Fruit fly (Drosophila melanogaster): ENCODE data around the gene Dip-B.

The Dip-B gene

dm6 chr3R:13803892-13804710 is 22.0 kb downstream of the Dip-B start (continued):
- TF ChIP-seq Antp (GFP tag; optimal IDR thresholded peaks at IDR 0.05) (no peak), Stat92E (GFP tag; optimal IDR thresholded peaks at IDR 0.05) (no peak), ap (GFP tag; IDR thresholded peaks at IDR 0.05) (no peak), caup (GFP tag; optimal IDR thresholded peaks at IDR 0.05; ENCODE audit: severe bottlenecking) (no peak), CG8944 (GFP tag; optimal IDR thresholded peaks at IDR 0.05) (no peak), HHEX (GFP tag; optimal IDR thresholded peaks at IDR 0.05) (peak; percentile 38), dmrt99B (tag; optimal IDR thresholded peaks at IDR 0.05) (peak; percentile 59), fru (optimal IDR thresholded peaks at IDR 0.05) (no peak), CG8924 (tag; optimal IDR thresholded peaks at IDR 0.05) (peak; percentile 58), lmd (GFP tag; IDR thresholded peaks at IDR 0.05) (no peak), wek (GFP tag; optimal IDR thresholded peaks at IDR 0.05) (no peak), CG11093 (GFP tag; IDR thresholded peaks at IDR 0.05) (no peak), sug (tag; optimal IDR thresholded peaks at IDR 0.05) (no peak), NC2β (GFP tag; optimal IDR thresholded peaks at IDR 0.05) (no peak), vvl (GFP tag; IDR thresholded peaks at IDR 0.05) (no peak; the same call in 1 of the 2 replicates), Hr51 (GFP tag; optimal IDR thresholded peaks at IDR 0.05) (peak in 1 of 2 experiments; percentile 39), CG10366 (GFP tag; IDR thresholded peaks at IDR 0.05) (no peak), ci (GFP tag; IDR thresholded peaks at IDR 0.05) (no peak), CG12659 (GFP tag; optimal IDR thresholded peaks at IDR 0.05) (peak; percentile 22), CG14441 (GFP tag; IDR thresholded peaks at IDR 0.05) (no peak), ind (GFP tag; optimal IDR thresholded peaks at IDR 0.05) (no peak), CG14014 (GFP tag; IDR thresholded peaks at IDR 0.05) (no peak), CG12219 (GFP tag; optimal IDR thresholded peaks at IDR 0.05) (no peak), Vsx1 (GFP tag; optimal IDR thresholded peaks at IDR 0.05) (no peak), gfzf (GFP tag; optimal IDR thresholded peaks at IDR 0.05) (no peak), HLHmδ (GFP tag; optimal IDR thresholded peaks at IDR 0.05) (no peak), CG4404 (GFP tag; IDR thresholded peaks at IDR 0.05) (no peak), disco-r (GFP tag; optimal IDR thresholded peaks at IDR 0.05) (no peak), CkIIα-i1 (GFP tag; IDR thresholded peaks at IDR 0.05) (no peak), CG13123 (GFP tag; optimal IDR thresholded peaks at IDR 0.05) (no peak), CG3407 (GFP tag; optimal IDR thresholded peaks at IDR 0.05) (no peak), Optix (GFP tag; IDR thresholded peaks at IDR 0.05) (no peak), Xbp1 (GFP tag; optimal IDR thresholded peaks at IDR 0.05) (peak; percentile 27), CG10462 (GFP tag; optimal IDR thresholded peaks at IDR 0.05) (no peak), CG4820 (GFP tag; optimal IDR thresholded peaks at IDR 0.05) (no peak), CG32767 (GFP tag; IDR thresholded peaks at IDR 0.05) (no peak), usp (GFP tag; optimal IDR thresholded peaks at IDR 0.05) (no peak), Dip2 (GFP tag; IDR thresholded peaks at IDR 0.05) (no peak), chm (GFP tag; IDR thresholded peaks at IDR 0.05) (no peak), chn (GFP tag; optimal IDR thresholded peaks at IDR 0.05) (no peak), Sry-β (GFP tag; optimal IDR thresholded peaks at IDR 0.05) (no peak), D (optimal IDR thresholded peaks at IDR 0.05) (no peak), D (GFP tag; optimal IDR thresholded peaks at IDR 0.05) (peak; percentile 38), gt (GFP tag; IDR thresholded peaks at IDR 0.05) (no peak), Gug (GFP tag; IDR thresholded peaks at IDR 0.05) (no peak), Sox102F (GFP tag; optimal IDR thresholded peaks at IDR 0.05) (peak; percentile 25), exex (tag; optimal IDR thresholded peaks at IDR 0.05) (no peak), CG1832 (GFP tag; optimal IDR thresholded peaks at IDR 0.05) (no peak), Aef1 (GFP tag; IDR thresholded peaks at IDR 0.05) (no peak), Drgx (GFP tag; IDR thresholded peaks at IDR 0.05) (no peak), Awh (GFP tag; IDR thresholded peaks at IDR 0.05) (no peak)

Data from whole organism, embryonic.